Worm (Caenorhabditis elegans) whole organism, mixed stage, embryonic: Measurements from ENCODE around the gene gss-1.

Source experiments
- lin-13 ChIP-seq: fragments of 150-350 bp; optimal IDR thresholded peaks from 2 replicates; lab custom pipeline; 2014; ENCODE audit warnings: missing biosample characterization, missing genetic modification characterization
- nhr-237 ChIP-seq: fragments of 150-350 bp; optimal IDR thresholded peaks from 2 replicates; lab custom pipeline; 2014; ENCODE audit warnings: missing biosample characterization, missing genetic modification characterization
- snpc-4 ChIP-seq: fragments of 150-350 bp; optimal IDR thresholded peaks from 2 replicates; lab custom pipeline; 2014; ENCODE audit warnings: missing biosample characterization, missing genetic modification characterization
- unc-62 ChIP-seq: fragments of 150-350 bp; optimal IDR thresholded peaks from 2 replicates; lab custom pipeline; 2014; ENCODE audit warnings: missing biosample characterization, missing genetic modification reagents, missing genetic modification characterization

ce11 chrII:9440060-9440459, 23.8 kb upstream of the gss-1 start, which contains the start of gene chil-17:
- no peak for TF ChIP-seq snpc-4 (tag; lab: Kevin White, UChicago)
- no peak for TF ChIP-seq unc-62
- no peak for TF ChIP-seq nhr-237 (tag; lab: Kevin White, UChicago)
- no peak for TF ChIP-seq lin-13
